Worm (Caenorhabditis elegans): ENCODE data around the gene fbxa-218.

- TF ChIP-seq hmg-4 (GFP tag; optimal IDR thresholded peaks at IDR 0.05) (no peak), ceh-36 (tag; optimal IDR thresholded peaks at IDR 0.05) (no peak), ama-1 (optimal IDR thresholded peaks at IDR 0.05) (no peak)
Observed at ce11 chrIII:12414533-12414932, 21.8 kb upstream of the fbxa-218 start.

Measured in whole organism, early embryonic.